In the genomic region with DNA sequence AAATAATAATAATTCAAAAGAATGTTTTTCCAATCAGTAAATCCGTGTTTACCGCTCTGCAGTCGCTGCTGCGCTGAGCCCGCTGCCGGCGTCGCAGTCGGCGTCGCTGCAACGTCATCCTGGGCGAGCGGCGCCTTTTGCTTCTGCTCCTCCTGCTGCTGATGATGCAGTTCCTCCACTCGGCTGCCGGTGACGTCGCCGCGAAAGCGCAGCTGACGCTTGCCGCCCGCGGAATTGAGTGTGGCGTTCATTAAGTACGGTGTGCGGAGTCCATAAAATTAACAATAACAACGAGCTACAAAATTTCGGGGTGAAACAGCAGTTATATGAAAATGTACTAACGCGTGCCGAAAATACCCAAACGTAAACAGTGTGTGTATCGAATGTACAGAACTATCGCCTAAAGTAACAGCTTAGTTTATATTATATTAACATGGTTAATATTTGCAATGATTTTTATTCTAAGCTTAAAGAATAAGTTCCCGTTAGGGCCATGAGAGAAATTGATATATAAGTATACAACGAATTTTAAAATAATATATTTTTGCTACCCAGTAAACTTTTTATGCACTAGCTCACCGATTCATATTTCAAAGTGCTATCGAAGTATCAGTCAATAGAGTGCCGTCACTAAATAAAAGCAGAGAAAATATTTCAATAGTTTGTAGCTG, we compare ENCODE assay signal across 1 fruit fly cellular context.
TF ChIP-seq lines count a peak whose summit lies in the region.

Gene CG7218, minus strand, starts transcription at position 346 of the 671 bp plus-strand sequence.
Gene Cbp20, plus strand, starts transcription at position 610 of the 671 bp plus-strand sequence.

TF ChIP-seq in whole organism, embryonic, 481 proteins besides CTCF, POLR2A, EP300 and RAD21 (continued from another document and continues in another):
- TF ChIP-seq CG14710 (tag; optimal IDR thresholded peaks at IDR 0.05; lab: Kevin White, UChicago) (peak; percentile 82), bowl (GFP tag; IDR thresholded peaks at IDR 0.05; lab: Robert Waterston, UW) (no peak), CG10274 (GFP tag; optimal IDR thresholded peaks at IDR 0.05; lab: Kevin White, UChicago) (no peak), NFAT (GFP tag; IDR thresholded peaks at IDR 0.05; lab: Robert Waterston, UW) (peak; percentile 95), CG12942 (GFP tag; optimal IDR thresholded peaks at IDR 0.05; lab: Kevin White, UChicago) (peak; percentile 57), CG8388 (GFP tag; optimal IDR thresholded peaks at IDR 0.05; lab: Kevin White, UChicago) (peak; percentile 43), MESR4 (GFP tag; optimal IDR thresholded peaks at IDR 0.05; lab: Kevin White, UChicago) (peak; percentile 67), lab (GFP tag; optimal IDR thresholded peaks at IDR 0.05; lab: Kevin White, UChicago) (peak; percentile 82), dpn (GFP tag; optimal IDR thresholded peaks at IDR 0.05; lab: Kevin White, UChicago) (peak; percentile 63 to 82), dysf (GFP tag; IDR thresholded peaks at IDR 0.05; lab: Robert Waterston, UW) (peak; percentile 76), fru (optimal IDR thresholded peaks at IDR 0.05; lab: Kevin White, UChicago) (no peak), ttk (GFP tag; IDR thresholded peaks at IDR 0.05; lab: Robert Waterston, UW) (peak; percentile 59; the same call in 1 of the 2 replicates), nom (GFP tag; optimal IDR thresholded peaks at IDR 0.05; lab: Kevin White, UChicago) (no peak), ase (GFP tag; IDR thresholded peaks at IDR 0.05; lab: Robert Waterston, UW) (peak; percentile 68; the same call in 1 of the 3 replicates), Hsf (GFP tag; optimal IDR thresholded peaks at IDR 0.05; lab: Kevin White, UChicago) (peak; percentile 69), CG13123 (GFP tag; optimal IDR thresholded peaks at IDR 0.05; lab: Kevin White, UChicago) (peak; percentile 65), fd64A (GFP tag; optimal IDR thresholded peaks at IDR 0.05; lab: Kevin White, UChicago) (no peak), CG13624 (GFP tag; optimal IDR thresholded peaks at IDR 0.05; lab: Kevin White, UChicago) (peak; percentile 53), Elba2 (GFP tag; optimal IDR thresholded peaks at IDR 0.05; lab: Kevin White, UChicago) (peak; percentile 25), Ssrp (tag; optimal IDR thresholded peaks at IDR 0.05; lab: Kevin White, UChicago) (peak; percentile 49), CG9609 (GFP tag; optimal IDR thresholded peaks at IDR 0.05; lab: Kevin White, UChicago) (peak; percentile 50), usp (GFP tag; optimal IDR thresholded peaks at IDR 0.05; lab: Kevin White, UChicago) (no peak), H15 (GFP tag; IDR thresholded peaks at IDR 0.05; lab: Robert Waterston, UW) (peak; percentile 65; the same call in 1 of the 3 replicates), CG16813 (GFP tag; IDR thresholded peaks at IDR 0.05; lab: Robert Waterston, UW; ENCODE audit: partially characterized antibody) (peak; percentile 85), gsb (GFP tag; IDR thresholded peaks at IDR 0.05; lab: Robert Waterston, UW) (no peak), odd (GFP tag; optimal IDR thresholded peaks at IDR 0.05; lab: Kevin White, UChicago) (no peak), CG9817 (tag; optimal IDR thresholded peaks at IDR 0.05; lab: Kevin White, UChicago) (peak; percentile 69), danr (GFP tag; IDR thresholded peaks at IDR 0.05; lab: Robert Waterston, UW) (0 out of 2 replicates have a peak, but pooled peaks have one; percentile 25), CG12299 (tag; optimal IDR thresholded peaks at IDR 0.05; lab: Kevin White, UChicago) (peak; percentile 48), pan (optimal IDR thresholded peaks at IDR 0.05; lab: Kevin White, UChicago) (no peak), pan (GFP tag; optimal IDR thresholded peaks at IDR 0.05 in 1 of 2, IDR thresholded peaks at IDR 0.05 in 1 of 2) (peak in 1 of 2 experiments; percentile 82), esg (GFP tag; conservative IDR thresholded peaks at IDR 0.05; lab: Robert Waterston, UW) (0 out of 2 replicates have a peak, but pooled peaks have one; percentile 26), br (optimal IDR thresholded peaks at IDR 0.05; lab: Kevin White, UChicago) (no peak), zen (tag; optimal IDR thresholded peaks at IDR 0.05; lab: Kevin White, UChicago) (peak; percentile 16), CG17186 (GFP tag; optimal IDR thresholded peaks at IDR 0.05; lab: Kevin White, UChicago) (peak; percentile 22), CG2678 (tag; optimal IDR thresholded peaks at IDR 0.05; lab: Kevin White, UChicago) (peak; percentile 78), grau (tag; optimal IDR thresholded peaks at IDR 0.05; lab: Kevin White, UChicago) (peak; percentile 71), h (optimal IDR thresholded peaks at IDR 0.05; lab: Kevin White, UChicago) (no peak), Hey (tag; optimal IDR thresholded peaks at IDR 0.05; lab: Kevin White, UChicago) (no peak), NfI (GFP tag; optimal IDR thresholded peaks at IDR 0.05; lab: Kevin White, UChicago) (peak; percentile 74), Myb (GFP tag; optimal IDR thresholded peaks at IDR 0.05; lab: Kevin White, UChicago) (peak; percentile 45), CG14667 (GFP tag; IDR thresholded peaks at IDR 0.05; lab: Robert Waterston, UW) (peak; percentile 58; the same call in 1 of the 2 replicates), CG6272 (GFP tag; IDR thresholded peaks at IDR 0.05; lab: Robert Waterston, UW) (peak; percentile 66), Tbp (GFP tag; optimal IDR thresholded peaks at IDR 0.05; lab: Kevin White, UChicago) (no peak), hth (optimal IDR thresholded peaks at IDR 0.05; lab: Kevin White, UChicago) (no peak), shn (GFP tag; optimal IDR thresholded peaks at IDR 0.05; lab: Kevin White, UChicago) (peak; percentile 53), Eip74EF (GFP tag; optimal IDR thresholded peaks at IDR 0.05; lab: Kevin White, UChicago) (no peak), sens-2 (GFP tag; IDR thresholded peaks at IDR 0.05; lab: Robert Waterston, UW) (peak; percentile 48; the same call in 1 of the 2 replicates), wdn (GFP tag; IDR thresholded peaks at IDR 0.05; lab: Robert Waterston, UW) (peak; percentile 64; the same call in 1 of the 2 replicates), oc (tag; optimal IDR thresholded peaks at IDR 0.05; lab: Kevin White, UChicago) (no peak), CG15073 (GFP tag; optimal IDR thresholded peaks at IDR 0.05; lab: Kevin White, UChicago) (no peak), wek (GFP tag; optimal IDR thresholded peaks at IDR 0.05; lab: Kevin White, UChicago) (no peak), hbn (GFP tag; IDR thresholded peaks at IDR 0.05; lab: Robert Waterston, UW; ENCODE audit: partially characterized antibody) (peak; percentile 76), CG6813 (GFP tag; optimal IDR thresholded peaks at IDR 0.05; lab: Kevin White, UChicago) (peak; percentile 16), CG8089 (GFP tag; optimal IDR thresholded peaks at IDR 0.05; lab: Kevin White, UChicago) (peak; percentile 10), rib (GFP tag; IDR thresholded peaks at IDR 0.05; lab: Robert Waterston, UW) (peak; percentile 62; the same call in 1 of the 2 replicates), CG11456 (GFP tag; IDR thresholded peaks at IDR 0.05; lab: Robert Waterston, UW) (peak; percentile 90), CG7928 (GFP tag; optimal IDR thresholded peaks at IDR 0.05; lab: Kevin White, UChicago) (peak; percentile 21), CG3838 (GFP tag; optimal IDR thresholded peaks at IDR 0.05; lab: Kevin White, UChicago) (peak; percentile 11), psq (GFP tag; optimal IDR thresholded peaks at IDR 0.05; lab: Kevin White, UChicago) (no peak), CG10267 (tag; optimal IDR thresholded peaks at IDR 0.05; lab: Kevin White, UChicago) (peak; percentile 79), ERR (GFP tag; optimal IDR thresholded peaks at IDR 0.05; lab: Kevin White, UChicago) (no peak), CG17359 (tag; optimal IDR thresholded peaks at IDR 0.05; lab: Kevin White, UChicago) (peak; percentile 64), GATAe (GFP tag; conservative IDR thresholded peaks at IDR 0.05; lab: Robert Waterston, UW) (no peak), lmd (GFP tag; IDR thresholded peaks at IDR 0.05; lab: Robert Waterston, UW) (peak; percentile 76), z (GFP tag; IDR thresholded peaks at IDR 0.05; lab: Robert Waterston, UW) (no peak), stc (GFP tag; IDR thresholded peaks at IDR 0.05; lab: Robert Waterston, UW) (no peak), CG14050 (GFP tag; IDR thresholded peaks at IDR 0.05; lab: Robert Waterston, UW) (peak; percentile 54), HLHmδ (GFP tag; optimal IDR thresholded peaks at IDR 0.05; lab: Kevin White, UChicago) (no peak), CG3163 (GFP tag; optimal IDR thresholded peaks at IDR 0.05; lab: Kevin White, UChicago) (peak; percentile 9), CG11696 (GFP tag; IDR thresholded peaks at IDR 0.05; lab: Robert Waterston, UW) (no peak; the same call in 1 of the 2 replicates), CG6654 (GFP tag; optimal IDR thresholded peaks at IDR 0.05; lab: Kevin White, UChicago) (no peak), CG12236 (GFP tag; optimal IDR thresholded peaks at IDR 0.05; lab: Kevin White, UChicago) (no peak), CG15696 (tag; optimal IDR thresholded peaks at IDR 0.05; lab: Kevin White, UChicago) (peak; percentile 49), CG9797 (GFP tag; optimal IDR thresholded peaks at IDR 0.05; lab: Kevin White, UChicago) (peak; percentile 73), cg (GFP tag; optimal IDR thresholded peaks at IDR 0.05; lab: Kevin White, UChicago) (no peak), CG6689 (GFP tag; IDR thresholded peaks at IDR 0.05; lab: Robert Waterston, UW) (peak; percentile 65), jing (GFP tag; optimal IDR thresholded peaks at IDR 0.05; lab: Kevin White, UChicago) (no peak), mld (GFP tag; IDR thresholded peaks at IDR 0.05; lab: Robert Waterston, UW; ENCODE audit: partially characterized antibody) (no peak), D (optimal IDR thresholded peaks at IDR 0.05; lab: Kevin White, UChicago) (no peak), D (GFP tag; optimal IDR thresholded peaks at IDR 0.05; lab: Kevin White, UChicago) (no peak), CG2202 (tag; optimal IDR thresholded peaks at IDR 0.05; lab: Kevin White, UChicago) (no peak), B-H2 (GFP tag; optimal IDR thresholded peaks at IDR 0.05; lab: Kevin White, UChicago) (peak; percentile 77), Doc3 (GFP tag; IDR thresholded peaks at IDR 0.05; lab: Robert Waterston, UW; ENCODE audit: partially characterized antibody) (peak; percentile 88), CG4424 (GFP tag; optimal IDR thresholded peaks at IDR 0.05; lab: Kevin White, UChicago) (peak; percentile 71), Camta (GFP tag; optimal IDR thresholded peaks at IDR 0.05; lab: Kevin White, UChicago) (peak; percentile 52), Max (GFP tag; optimal IDR thresholded peaks at IDR 0.05; lab: Kevin White, UChicago) (peak; percentile 76), kay (GFP tag; optimal IDR thresholded peaks at IDR 0.05; lab: Kevin White, UChicago) (peak; percentile 44), TFAM (GFP tag; optimal IDR thresholded peaks at IDR 0.05; lab: Kevin White, UChicago) (no peak), CG12659 (GFP tag; optimal IDR thresholded peaks at IDR 0.05; lab: Kevin White, UChicago) (peak; percentile 86), B-H1 (GFP tag; IDR thresholded peaks at IDR 0.05; lab: Robert Waterston, UW) (peak; percentile 66), eyg (GFP tag; optimal IDR thresholded peaks at IDR 0.05; lab: Kevin White, UChicago) (peak; percentile 22), Fer2 (tag; optimal IDR thresholded peaks at IDR 0.05; lab: Kevin White, UChicago) (peak; percentile 56), Pdp1 (GFP tag; optimal IDR thresholded peaks at IDR 0.05; lab: Kevin White, UChicago) (peak; percentile 58 to 71), BtbVII (GFP tag; optimal IDR thresholded peaks at IDR 0.05; lab: Kevin White, UChicago) (no peak), sd (tag; optimal IDR thresholded peaks at IDR 0.05; lab: Kevin White, UChicago) (peak; percentile 65), dan (GFP tag; IDR thresholded peaks at IDR 0.05; lab: Robert Waterston, UW) (no peak), CG10543 (GFP tag; optimal IDR thresholded peaks at IDR 0.05; lab: Kevin White, UChicago) (peak; percentile 52), Doc2 (GFP tag; IDR thresholded peaks at IDR 0.05; lab: Robert Waterston, UW) (no peak), CG10321 (GFP tag; IDR thresholded peaks at IDR 0.05; lab: Robert Waterston, UW) (0 out of 2 replicates have a peak, but pooled peaks have one; percentile 33), Awh (GFP tag; IDR thresholded peaks at IDR 0.05; lab: Robert Waterston, UW) (peak; percentile 49; the same call in 1 of the 2 replicates), CG11723 (GFP tag; optimal IDR thresholded peaks at IDR 0.05; lab: Kevin White, UChicago) (peak; percentile 34), CG18476 (GFP tag; optimal IDR thresholded peaks at IDR 0.05; lab: Kevin White, UChicago) (peak; percentile 61), Antp (GFP tag; optimal IDR thresholded peaks at IDR 0.05; lab: Kevin White, UChicago) (peak; percentile 62), CG10366 (GFP tag; IDR thresholded peaks at IDR 0.05; lab: Robert Waterston, UW) (peak; percentile 52; the same call in 1 of the 2 replicates), Dip3 (GFP tag; optimal IDR thresholded peaks at IDR 0.05; lab: Kevin White, UChicago) (peak; percentile 60), Hr3 (GFP tag; optimal IDR thresholded peaks at IDR 0.05; lab: Kevin White, UChicago) (peak; percentile 76), Dref (GFP tag; IDR thresholded peaks at IDR 0.05; lab: Robert Waterston, UW) (peak; percentile 62), her (GFP tag; optimal IDR thresholded peaks at IDR 0.05; lab: Kevin White, UChicago) (no peak), Ets65A (GFP tag; lab: Kevin White, UChicago) (peak; percentile 94), Dad (GFP tag; optimal IDR thresholded peaks at IDR 0.05; lab: Kevin White, UChicago) (peak; percentile 16), luna (GFP tag; optimal IDR thresholded peaks at IDR 0.05; lab: Kevin White, UChicago) (peak; percentile 14), CG1647 (GFP tag; optimal IDR thresholded peaks at IDR 0.05; lab: Kevin White, UChicago) (peak; percentile 34), HmgD (GFP tag; optimal IDR thresholded peaks at IDR 0.05; lab: Kevin White, UChicago) (peak; percentile 31), CG7357 (GFP tag; IDR thresholded peaks at IDR 0.05; lab: Robert Waterston, UW) (0 out of 3 replicates have a peak, but pooled peaks have one; percentile 28), crol (GFP tag; IDR thresholded peaks at IDR 0.05; lab: Robert Waterston, UW) (no peak), schlank (tag; optimal IDR thresholded peaks at IDR 0.05; lab: Kevin White, UChicago) (no peak), tio (GFP tag; optimal IDR thresholded peaks at IDR 0.05; lab: Kevin White, UChicago) (no peak), CG4328 (GFP tag; optimal IDR thresholded peaks at IDR 0.05; lab: Kevin White, UChicago) (peak; percentile 47), Aef1 (GFP tag; IDR thresholded peaks at IDR 0.05; lab: Robert Waterston, UW) (peak; percentile 69; the same call in 2 of the 3 replicates), CG2120 (GFP tag; optimal IDR thresholded peaks at IDR 0.05; lab: Kevin White, UChicago) (peak; percentile 90), CG10209 (GFP tag; optimal IDR thresholded peaks at IDR 0.05; lab: Kevin White, UChicago) (peak; percentile 54)
